Worm (Caenorhabditis elegans): ENCODE measurements around the gene frpr-13.

- TF ChIP-seq ama-1 (optimal IDR thresholded peaks at IDR 0.05), result no peak
- no peak for TF ChIP-seq snpc-4 (tag; optimal IDR thresholded peaks at IDR 0.05)
- TF ChIP-seq nhr-25 (tag; optimal IDR thresholded peaks at IDR 0.05), result peak; percentile 86
- no peak for TF ChIP-seq dmd-4 (tag; optimal IDR thresholded peaks at IDR 0.05)
- TF ChIP-seq mab-5 (tag; optimal IDR thresholded peaks at IDR 0.05), result no peak
- no peak for TF ChIP-seq unc-62 (GFP tag; optimal IDR thresholded peaks at IDR 0.05)
- TF ChIP-seq nhr-11 (tag; optimal IDR thresholded peaks at IDR 0.05), result no peak
- TF ChIP-seq elt-3 (tag; optimal IDR thresholded peaks at IDR 0.05), result no peak
- no peak for TF ChIP-seq unc-55 (GFP tag; optimal IDR thresholded peaks at IDR 0.05)
- TF ChIP-seq lin-39 (tag; optimal IDR thresholded peaks at IDR 0.05), result no peak
- TF ChIP-seq ceh-16 (tag; optimal IDR thresholded peaks at IDR 0.05), result peak; percentile 59
- TF ChIP-seq nhr-12 (tag; optimal IDR thresholded peaks at IDR 0.05), result no peak
Observed at ce11 chrV:8936184-8936589, 37.3 kb downstream of the frpr-13 start, which contains the start of gene unc-23.
